Worm (Caenorhabditis elegans) whole organism, late embryonic: ENCODE measurements around the gene fbxa-202.

Source experiments
- C38D4.7 ChIP-seq: fragments of 200-800 bp; sonication (Bioruptor generic); optimal IDR thresholded peaks from 2 replicates; lab custom pipeline; 2018; ENCODE audit warnings: mild to moderate bottlenecking, missing genetic modification characterization, moderate library complexity, missing compliant biosample characterization
- F13H6.1 ChIP-seq: sonication (generic microtip); optimal IDR thresholded peaks from 2 replicates; lab custom pipeline; 2016; ENCODE audit warnings: missing genetic modification characterization, missing compliant biosample characterization
- K02D7.2 ChIP-seq: sonication (generic microtip); optimal IDR thresholded peaks from 2 replicates; lab custom pipeline; 2017; ENCODE audit warnings: mild to moderate bottlenecking, missing genetic modification characterization, missing compliant biosample characterization
- T23F11.4 ChIP-seq: fragments of 200-800 bp; sonication (Bioruptor generic); optimal IDR thresholded peaks from 2 replicates; lab custom pipeline; 2018; ENCODE audit warnings: mild to moderate bottlenecking, missing genetic modification characterization, missing compliant biosample characterization
- ama-1 ChIP-seq: fragments of 150-350 bp; optimal IDR thresholded peaks from 2 replicates; lab custom pipeline; 2014
- ceh-14 ChIP-seq: sonication (generic microtip); optimal IDR thresholded peaks from 2 replicates; lab custom pipeline; 2016; ENCODE audit warnings: missing genotype, missing genetic modification characterization, missing compliant biosample characterization
- ceh-18 ChIP-seq: sonication (generic microtip); optimal IDR thresholded peaks from 2 replicates; lab custom pipeline; 2016; ENCODE audit warnings: missing genetic modification characterization, missing compliant biosample characterization
- ceh-19 ChIP-seq: fragments of 200-800 bp; sonication (Bioruptor generic); optimal IDR thresholded peaks from 2 replicates; lab custom pipeline; 2018; ENCODE audit warnings: mild to moderate bottlenecking, missing genetic modification characterization, missing compliant biosample characterization
- ceh-24 ChIP-seq: sonication (generic microtip); optimal IDR thresholded peaks from 2 replicates; lab custom pipeline; 2016; ENCODE audit warnings: mild to moderate bottlenecking, missing genetic modification characterization, missing compliant biosample characterization
- ceh-30 ChIP-seq: fragments of 150-350 bp; optimal IDR thresholded peaks from 2 replicates; lab custom pipeline; 2014; ENCODE audit warnings: missing biosample characterization, missing genetic modification characterization
- ceh-31 ChIP-seq: sonication (generic microtip); optimal IDR thresholded peaks from 2 replicates; lab custom pipeline; 2016; ENCODE audit warnings: missing genetic modification characterization, missing compliant biosample characterization
- ceh-34 ChIP-seq: sonication (generic microtip); optimal IDR thresholded peaks from 2 replicates; lab custom pipeline; 2016; ENCODE audit warnings: mild to moderate bottlenecking, missing genetic modification characterization, missing compliant biosample characterization
- ceh-45 ChIP-seq: fragments of 200-800 bp; sonication (Bioruptor generic); IDR thresholded peaks from 2 replicates; pipeline ENCODE4 v1.3.6; 2022; ENCODE audit warnings: missing genetic modification reagents, missing genetic modification characterization, missing compliant biosample characterization
- ceh-6 ChIP-seq: fragments of 200-800 bp; sonication (Bioruptor generic); optimal IDR thresholded peaks from 2 replicates; lab custom pipeline; 2018; ENCODE audit warnings: mild to moderate bottlenecking, missing genetic modification characterization, missing compliant biosample characterization
- che-1 ChIP-seq: sonication (generic microtip); optimal IDR thresholded peaks from 2 replicates; lab custom pipeline; 2016; ENCODE audit warnings: mild to moderate bottlenecking, missing genetic modification characterization, missing compliant biosample characterization
- dmd-4 ChIP-seq: sonication (generic microtip); optimal IDR thresholded peaks from 2 replicates; lab custom pipeline; 2016; ENCODE audit warnings: borderline replicate concordance, missing genetic modification characterization, missing compliant biosample characterization
- dve-1 ChIP-seq: sonication (generic microtip); optimal IDR thresholded peaks from 2 replicates; lab custom pipeline; 2017; ENCODE audit warnings: antibody characterized with exemption, mild to moderate bottlenecking, missing genetic modification characterization, missing compliant biosample characterization
- elt-2 ChIP-seq: sonication (generic microtip); optimal IDR thresholded peaks from 2 replicates; lab custom pipeline; 2016; ENCODE audit warnings: missing genetic modification reagents, missing genetic modification characterization, missing compliant biosample characterization
- eyg-1 ChIP-seq: sonication (generic microtip); optimal IDR thresholded peaks from 2 replicates; lab custom pipeline; 2016; ENCODE audit warnings: missing genotype, missing genetic modification characterization, missing compliant biosample characterization
- fkh-10 ChIP-seq: fragments of 150-350 bp; optimal IDR thresholded peaks from 2 replicates; lab custom pipeline; 2014; ENCODE audit warnings: missing biosample characterization, missing genetic modification reagents, missing genetic modification characterization
- hlh-13 ChIP-seq: fragments of 200-800 bp; sonication (Bioruptor generic); optimal IDR thresholded peaks from 2 replicates; lab custom pipeline; 2018; ENCODE audit warnings: mild to moderate bottlenecking, missing genetic modification characterization, missing compliant biosample characterization
- hlh-15 ChIP-seq: sonication (generic microtip); optimal IDR thresholded peaks from 2 replicates; lab custom pipeline; 2016; ENCODE audit warnings: missing genetic modification characterization, missing compliant biosample characterization
- hlh-8 ChIP-seq: sonication (generic microtip); optimal IDR thresholded peaks from 2 replicates; lab custom pipeline; 2016; ENCODE audit warnings: missing genotype, missing genetic modification characterization, missing compliant biosample characterization
- lin-11 ChIP-seq: fragments of 200-800 bp; sonication (Bioruptor generic); optimal IDR thresholded peaks from 2 replicates; lab custom pipeline; 2018; ENCODE audit warnings: mild to moderate bottlenecking, missing genetic modification characterization, missing compliant biosample characterization
- mec-3 ChIP-seq: sonication (generic microtip); optimal IDR thresholded peaks from 2 replicates; lab custom pipeline; 2016; ENCODE audit warnings: borderline replicate concordance, missing genetic modification characterization, missing compliant biosample characterization
- nfya-1 ChIP-seq: sonication (generic microtip); optimal IDR thresholded peaks from 2 replicates; lab custom pipeline; 2017; ENCODE audit warnings: missing genetic modification characterization, mild to moderate bottlenecking, missing compliant biosample characterization, antibody characterized with exemption, moderate library complexity
- nhr-11 ChIP-seq: fragments of 150-350 bp; optimal IDR thresholded peaks from 2 replicates; lab custom pipeline; 2014; ENCODE audit warnings: missing biosample characterization, missing genetic modification characterization
- odd-2 ChIP-seq: sonication (generic microtip); optimal IDR thresholded peaks from 2 replicates; lab custom pipeline; 2017; ENCODE audit warnings: antibody characterized with exemption, mild to moderate bottlenecking, missing genetic modification characterization, missing compliant biosample characterization
- pax-1 ChIP-seq: fragments of 150-350 bp; optimal IDR thresholded peaks from 2 replicates; lab custom pipeline; 2014; ENCODE audit warnings: missing biosample characterization, missing genetic modification characterization
- pha-4 ChIP-seq: fragments of 150-350 bp; optimal IDR thresholded peaks from 2 replicates; lab custom pipeline; 2018; ENCODE audit warnings: missing biosample characterization, missing genetic modification reagents, missing genetic modification characterization
- rnt-1 ChIP-seq: sonication (generic microtip); optimal IDR thresholded peaks from 2 replicates; lab custom pipeline; 2016; ENCODE audit warnings: missing genetic modification characterization, missing compliant biosample characterization
- sdc-2 ChIP-seq: sonication (generic microtip); optimal IDR thresholded peaks from 2 replicates; lab custom pipeline; 2016; ENCODE audit warnings: missing genotype, missing genetic modification characterization, missing compliant biosample characterization
- sox-2 ChIP-seq: fragments of 200-800 bp; sonication (Bioruptor generic); IDR thresholded peaks from 2 replicates; pipeline ENCODE4 v1.3.6; 2022; ENCODE audit warnings: missing genetic modification reagents, missing genetic modification characterization, missing compliant biosample characterization
- sox-4 ChIP-seq: sonication (generic microtip); optimal IDR thresholded peaks from 2 replicates; lab custom pipeline; 2017; ENCODE audit warnings: mild to moderate bottlenecking, missing genetic modification characterization, inconsistent platforms, missing compliant biosample characterization
- syd-9 ChIP-seq: sonication (generic microtip); optimal IDR thresholded peaks from 2 replicates; lab custom pipeline; 2016; ENCODE audit warnings: mild to moderate bottlenecking, missing genetic modification characterization, moderate library complexity, missing compliant biosample characterization
- tbx-2 ChIP-seq: sonication (generic microtip); optimal IDR thresholded peaks from 2 replicates; lab custom pipeline; 2016; ENCODE audit warnings: missing genetic modification characterization, missing compliant biosample characterization
- tbx-7 ChIP-seq: sonication (generic microtip); optimal IDR thresholded peaks from 2 replicates; lab custom pipeline; 2016; ENCODE audit warnings: missing genotype, missing genetic modification characterization, missing compliant biosample characterization
- unc-42 ChIP-seq: sonication (generic microtip); optimal IDR thresholded peaks from 2 replicates; lab custom pipeline; 2016; ENCODE audit warnings: missing genotype, missing genetic modification characterization, missing compliant biosample characterization
- unc-55 ChIP-seq: sonication (generic microtip); optimal IDR thresholded peaks from 2 replicates; lab custom pipeline; 2017; ENCODE audit warnings: missing biosample characterization, missing genetic modification reagents, missing genetic modification characterization
- unc-86 ChIP-seq: sonication (generic microtip); optimal IDR thresholded peaks from 2 replicates; lab custom pipeline; 2016; ENCODE audit warnings: missing genetic modification characterization, missing compliant biosample characterization
- ztf-16 ChIP-seq: sonication (generic microtip); optimal IDR thresholded peaks from 2 replicates; lab custom pipeline; 2017; ENCODE audit warnings: missing genetic modification characterization, missing compliant biosample characterization

fbxa-202 gene

ce11 chrV:6328897-6329296 is 1.8 kb downstream of the fbxa-202 start, which contains the start of gene T28C12.2:
Gene T28C12.2 (plus strand): TSS chrV:6329197.
- TF ChIP-seq K02D7.2 (no peak), unc-86 (no peak), mec-3 (tag; lab: Kevin White, UChicago) (no peak), nhr-11 (tag; lab: Kevin White, UChicago) (no peak), ama-1 (lab: Kevin White, UChicago) (no peak), rnt-1 (tag; lab: Kevin White, UChicago) (no peak), dve-1 (tag; lab: Kevin White, UChicago) (no peak), unc-55 (GFP tag; lab: Kevin White, UChicago) (no peak), pha-4 (tag; lab: Kevin White, UChicago) (no peak)
- TF ChIP-seq, all 69 proteins: peak for 0

- TF ChIP-seq unc-42 (tag; lab: Kevin White, UChicago) (no peak), T23F11.4 (GFP tag; lab: Kevin White, UChicago) (no peak), syd-9 (tag; lab: Kevin White, UChicago) (no peak), ceh-24 (no peak), dve-1 (tag; lab: Kevin White, UChicago) (no peak), hlh-13 (GFP tag; lab: Kevin White, UChicago) (no peak), che-1 (tag; lab: Kevin White, UChicago) (no peak), odd-2 (tag; lab: Kevin White, UChicago) (no peak), unc-55 (GFP tag; lab: Kevin White, UChicago) (no peak), hlh-15 (tag; lab: Kevin White, UChicago) (no peak), ceh-45 (GFP tag; lab: Robert Waterston, UW) (no peak), tbx-2 (tag; lab: Kevin White, UChicago) (no peak), lin-11 (no peak), C38D4.7 (GFP tag; lab: Kevin White, UChicago) (no peak)
Measured at ce11 chrV:6331607-6332006, 4.5 kb downstream of the fbxa-202 start, which contains the start of gene T28C12.1. Gene T28C12.1 (plus strand): TSS chrV:6331907.

ce11 chrV:6335226-6335625 is 8.1 kb downstream of the fbxa-202 start:
- no peak for TF ChIP-seq ztf-16 (tag; lab: Kevin White, UChicago)
- TF ChIP-seq tbx-7 (tag; lab: Kevin White, UChicago): no peak
- no peak for TF ChIP-seq ceh-24
- TF ChIP-seq unc-42 (tag; lab: Kevin White, UChicago): no peak
- TF ChIP-seq unc-55 (GFP tag; lab: Kevin White, UChicago): no peak
- no peak for TF ChIP-seq pha-4 (tag; lab: Kevin White, UChicago)
- no peak for TF ChIP-seq odd-2 (tag; lab: Kevin White, UChicago)
- no peak for TF ChIP-seq ceh-19 (GFP tag; lab: Kevin White, UChicago)
- TF ChIP-seq tbx-2 (tag; lab: Kevin White, UChicago): no peak
- TF ChIP-seq, all 69 proteins: peak for 0

ce11 chrV:6336108-6336507 is 9.0 kb downstream of the fbxa-202 start, which contains the start of gene T28C12.6:
Gene T28C12.6 (minus strand): TSS chrV:6336119.
- TF ChIP-seq unc-86: no peak

ce11 chrV:6341078-6341638 is 14.1 kb downstream of the fbxa-202 start:
- TF ChIP-seq ceh-24 (no peak), elt-2 (tag; lab: Kevin White, UChicago) (no peak), unc-42 (tag; lab: Kevin White, UChicago) (peak; percentile 12), sdc-2 (tag; lab: Kevin White, UChicago) (no peak), ceh-30 (tag; lab: Kevin White, UChicago) (no peak)

ce11 chrV:6342502-6342901 is 15.4 kb downstream of the fbxa-202 start:
- TF ChIP-seq che-1 (tag; lab: Kevin White, UChicago): no peak
- no peak for TF ChIP-seq ceh-34 (tag; lab: Kevin White, UChicago)
- peak; percentile 84 for TF ChIP-seq ceh-18 (tag; lab: Kevin White, UChicago)
- no peak for TF ChIP-seq dmd-4
- no peak for TF ChIP-seq unc-86
- TF ChIP-seq ceh-6 (GFP tag; lab: Kevin White, UChicago): no peak
- TF ChIP-seq rnt-1 (tag; lab: Kevin White, UChicago): peak; percentile 10
- TF ChIP-seq sox-4 (tag; lab: Kevin White, UChicago): no peak
- no peak for TF ChIP-seq T23F11.4 (GFP tag; lab: Kevin White, UChicago)
- no peak for TF ChIP-seq ceh-31
- peak; percentile 51 for TF ChIP-seq F13H6.1
- no peak for TF ChIP-seq fkh-10
- TF ChIP-seq sox-2 (GFP tag; lab: Robert Waterston, UW): no peak
- no peak for TF ChIP-seq pax-1
- no peak for TF ChIP-seq ceh-14 (tag; lab: Kevin White, UChicago)
- no peak for TF ChIP-seq hlh-13 (GFP tag; lab: Kevin White, UChicago)
- peak; percentile 54 for TF ChIP-seq hlh-8 (tag; lab: Kevin White, UChicago)
- no peak for TF ChIP-seq nfya-1 (tag; lab: Kevin White, UChicago)
- no peak for TF ChIP-seq eyg-1 (tag; lab: Kevin White, UChicago)
